Fruit fly (Drosophila melanogaster): Measurements from ENCODE around the gene PolD2.

dm6 chr3L:1738375-1739328 is 36.8 kb upstream of the PolD2 start, which contains the start of gene Gk2:
- no peak for TF ChIP-seq psq (optimal IDR thresholded peaks at IDR 0.05)
- no peak for TF ChIP-seq insv (optimal IDR thresholded peaks at IDR 0.05)
